Fruit fly (Drosophila melanogaster) whole organism, embryonic: ENCODE results near the gene CG4020.

Experiments used
- BEAF-32 ChIP-seq: fragments of 200-800 bp; sonication (Bioruptor generic); optimal IDR thresholded peaks from 3 replicates; lab custom pipeline; 2017; ENCODE audit warnings: missing biosample characterization, missing genetic modification characterization, mild to moderate bottlenecking, moderate library complexity, missing genetic modification reagents
- Bgb ChIP-seq: fragments of 200-800 bp; sonication (Bioruptor generic); IDR thresholded peaks from 2 replicates; pipeline ENCODE4 v1.3.6; 2022; ENCODE audit warnings: missing biosample characterization, missing genetic modification characterization; ENCODE audit not compliant: partially characterized antibody
- CG10267 ChIP-seq: fragments of 200-800 bp; sonication (Bioruptor generic); optimal IDR thresholded peaks from 2 replicates; lab custom pipeline; 2018; ENCODE audit warnings: missing biosample characterization, mild to moderate bottlenecking, missing genetic modification characterization, moderate library complexity
- CG12299 ChIP-seq: fragments of 200-800 bp; sonication (Bioruptor generic); optimal IDR thresholded peaks from 2 replicates; lab custom pipeline; 2018; ENCODE audit warnings: missing biosample characterization, mild to moderate bottlenecking, missing genetic modification characterization
- CG12659 ChIP-seq: fragments of 200-800 bp; sonication (Bioruptor generic); optimal IDR thresholded peaks from 3 replicates; lab custom pipeline; 2017; ENCODE audit warnings: mild to moderate bottlenecking, missing biosample characterization, missing genetic modification reagents, missing genetic modification characterization
- CG12942 ChIP-seq: fragments of 200-800 bp; sonication (Bioruptor generic); optimal IDR thresholded peaks from 3 replicates; lab custom pipeline; 2016; ENCODE audit warnings: missing biosample characterization, missing genetic modification characterization
- CG13424 ChIP-seq: fragments of 200-800 bp; sonication (Bioruptor generic); optimal IDR thresholded peaks from 2 replicates; lab custom pipeline; 2019; ENCODE audit warnings: missing biosample characterization, mild to moderate bottlenecking, missing genetic modification characterization, moderate library complexity
- CG14860 ChIP-seq: fragments of 200-800 bp; sonication (Bioruptor generic); IDR thresholded peaks from 3 replicates; pipeline ENCODE4 v1.3.6; 2022; ENCODE audit warnings: missing biosample characterization, missing genetic modification characterization; ENCODE audit not compliant: partially characterized antibody
- CG15696 ChIP-seq: fragments of 200-800 bp; sonication (Bioruptor generic); optimal IDR thresholded peaks from 2 replicates; lab custom pipeline; 2019; ENCODE audit warnings: missing biosample characterization, mild to moderate bottlenecking, missing genetic modification characterization, moderate library complexity
- CG17829 ChIP-seq: fragments of 200-800 bp; optimal IDR thresholded peaks from 2 replicates; lab custom pipeline; 2019; ENCODE audit warnings: missing biosample characterization, mild to moderate bottlenecking, missing genetic modification characterization, moderate library complexity
- CG18262 ChIP-seq: fragments of 200-800 bp; optimal IDR thresholded peaks from 3 replicates; lab custom pipeline; 2019; ENCODE audit warnings: missing biosample characterization, mild to moderate bottlenecking, missing genetic modification characterization, moderate library complexity
- CG2120 ChIP-seq: fragments of 200-800 bp; sonication (Bioruptor generic); optimal IDR thresholded peaks from 3 replicates; lab custom pipeline; 2016; ENCODE audit warnings: missing biosample characterization, missing genetic modification characterization
- CG2712 ChIP-seq: fragments of 200-800 bp; optimal IDR thresholded peaks from 3 replicates; lab custom pipeline; 2019; ENCODE audit warnings: missing biosample characterization, mild to moderate bottlenecking, missing genetic modification characterization, moderate library complexity
- CG2889 ChIP-seq: fragments of 200-800 bp; sonication (Bioruptor generic); IDR thresholded peaks from 3 replicates; pipeline ENCODE4 v1.3.6; 2022; ENCODE audit warnings: missing biosample characterization, missing genetic modification characterization
- CG3065 ChIP-seq: fragments of 200-800 bp; sonication (Bioruptor generic); optimal IDR thresholded peaks from 2 replicates; lab custom pipeline; 2016; ENCODE audit warnings: missing biosample characterization, missing genetic modification characterization
- CG4360 ChIP-seq: fragments of 200-800 bp; sonication (Bioruptor generic); IDR thresholded peaks from 2 replicates; pipeline ENCODE4 v1.3.6; 2022; ENCODE audit warnings: missing biosample characterization, missing genetic modification characterization
- CG6791 ChIP-seq: fragments of 200-800 bp; sonication (Bioruptor generic); IDR thresholded peaks from 3 replicates; pipeline ENCODE4 v1.3.6; 2022; ENCODE audit warnings: missing biosample characterization, missing genetic modification characterization; ENCODE audit not compliant: partially characterized antibody
- CG7963 ChIP-seq: fragments of 200-800 bp; sonication (Bioruptor generic); IDR thresholded peaks from 3 replicates; pipeline ENCODE4 v1.3.6; 2022; ENCODE audit warnings: missing biosample characterization, missing genetic modification characterization; ENCODE audit not compliant: partially characterized antibody
- CG7987 ChIP-seq: fragments of 200-800 bp; sonication (Bioruptor generic); optimal IDR thresholded peaks from 2 replicates; lab custom pipeline; 2018; ENCODE audit warnings: missing biosample characterization, mild to moderate bottlenecking, missing genetic modification characterization, moderate library complexity
- CG9437 ChIP-seq: fragments of 200-800 bp; sonication (Bioruptor generic); optimal IDR thresholded peaks from 2 replicates; lab custom pipeline; 2018; ENCODE audit warnings: missing biosample characterization, mild to moderate bottlenecking, missing genetic modification characterization
- Dbx ChIP-seq: fragments of 200-800 bp; sonication (Bioruptor generic); IDR thresholded peaks from 3 replicates; pipeline ENCODE4 v1.3.6; 2022; ENCODE audit warnings: missing biosample characterization, missing genetic modification characterization
- Dp ChIP-seq: fragments of 200-800 bp; sonication (Bioruptor generic); optimal IDR thresholded peaks from 2 replicates; lab custom pipeline; 2018; ENCODE audit warnings: missing biosample characterization, mild to moderate bottlenecking, missing genetic modification characterization, moderate library complexity
- Dref ChIP-seq: fragments of 200-800 bp; sonication (Bioruptor generic); IDR thresholded peaks from 2 replicates; pipeline ENCODE4 v1.3.6; 2022; ENCODE audit warnings: missing biosample characterization, missing genetic modification characterization
- E2f2 ChIP-seq: fragments of 200-800 bp; sonication (Bioruptor generic); IDR thresholded peaks from 2 replicates; pipeline ENCODE4 v1.3.6; 2022; ENCODE audit warnings: missing biosample characterization, missing genetic modification characterization
- Gug ChIP-seq: fragments of 200-800 bp; sonication (Bioruptor generic); IDR thresholded peaks from 4 replicates; pipeline ENCODE4 v1.3.6; 2022; ENCODE audit warnings: missing biosample characterization, missing genetic modification characterization
- HLH4C ChIP-seq: fragments of 200-800 bp; sonication (Bioruptor generic); IDR thresholded peaks from 3 replicates; pipeline ENCODE4 v1.3.6; 2022; ENCODE audit warnings: missing biosample characterization, missing genetic modification characterization; ENCODE audit not compliant: partially characterized antibody
- Scr ChIP-seq: fragments of 200-800 bp; sonication (Bioruptor generic); IDR thresholded peaks from 2 replicates; pipeline ENCODE4 v1.3.6; 2022; ENCODE audit warnings: missing biosample characterization, missing genetic modification characterization; ENCODE audit not compliant: partially characterized antibody
- Sry-δ ChIP-seq: fragments of 200-800 bp; sonication (Bioruptor generic); optimal IDR thresholded peaks from 2 replicates; lab custom pipeline; 2016; ENCODE audit warnings: missing biosample characterization, missing genetic modification characterization
- Xrp1 ChIP-seq: fragments of 200-800 bp; sonication (Bioruptor generic); IDR thresholded peaks from 2 replicates; pipeline ENCODE4 v1.3.6; 2022; ENCODE audit warnings: missing biosample characterization, missing genetic modification characterization
- YL-1 ChIP-seq: fragments of 200-800 bp; sonication (Bioruptor generic); optimal IDR thresholded peaks from 3 replicates; lab custom pipeline; 2017; ENCODE audit warnings: missing biosample characterization, mild to moderate bottlenecking, missing genetic modification characterization
- amos ChIP-seq: fragments of 200-800 bp; sonication (Bioruptor generic); IDR thresholded peaks from 2 replicates; pipeline ENCODE4 v1.3.6; 2022; ENCODE audit warnings: missing biosample characterization, missing genetic modification characterization; ENCODE audit not compliant: partially characterized antibody
- bbx ChIP-seq: fragments of 200-800 bp; sonication (Bioruptor generic); IDR thresholded peaks from 2 replicates; pipeline ENCODE4 v1.3.6; 2022; ENCODE audit warnings: missing biosample characterization, missing genetic modification characterization; ENCODE audit not compliant: partially characterized antibody
- chinmo ChIP-seq: fragments of 200-800 bp; sonication (Bioruptor generic); IDR thresholded peaks from 4 replicates; pipeline ENCODE4 v1.3.6; 2022; ENCODE audit warnings: missing biosample characterization, missing genetic modification characterization; ENCODE audit not compliant: partially characterized antibody
- grau ChIP-seq: fragments of 200-800 bp; optimal IDR thresholded peaks from 3 replicates; lab custom pipeline; 2019; ENCODE audit warnings: missing biosample characterization, mild to moderate bottlenecking, missing genetic modification characterization, moderate library complexity
- hb ChIP-seq: fragments of 200-800 bp; sonication (Bioruptor generic); IDR thresholded peaks from 3 replicates; pipeline ENCODE4 v1.3.6; 2022; ENCODE audit warnings: missing biosample characterization, missing genetic modification characterization; ENCODE audit not compliant: partially characterized antibody
- hkb ChIP-seq, 2 experiments: fragments of 200-800 bp in 1 of 2; fragments of >200 bp in 1 of 2; sonication (Bioruptor generic) in 1 of 2; IDR thresholded peaks in 1 of 2; optimal IDR thresholded peaks in 1 of 2; 2 replicates each; pipeline versions ENCODE4 v1.3.6 to Lab custom; 2017 to 2022; ENCODE audit warnings: missing biosample characterization in 1 of 2, missing genetic modification characterization in 1 of 2
- ind ChIP-seq: fragments of 200-800 bp; sonication (Bioruptor generic); optimal IDR thresholded peaks from 3 replicates; lab custom pipeline; 2016; ENCODE audit warnings: missing biosample characterization, missing genetic modification characterization
- inv ChIP-seq: fragments of 200-800 bp; sonication (Bioruptor generic); IDR thresholded peaks from 2 replicates; pipeline ENCODE4 v1.3.6; 2022; ENCODE audit warnings: missing biosample characterization, missing genetic modification characterization; ENCODE audit not compliant: partially characterized antibody
- knrl ChIP-seq: fragments of 200-800 bp; sonication (Bioruptor generic); IDR thresholded peaks from 3 replicates; pipeline ENCODE4 v1.3.6; 2022; ENCODE audit warnings: missing biosample characterization, missing genetic modification characterization; ENCODE audit not compliant: partially characterized antibody
- nerfin-2 ChIP-seq: fragments of 200-800 bp; sonication (Bioruptor generic); IDR thresholded peaks from 2 replicates; pipeline ENCODE4 v1.3.6; 2022; ENCODE audit warnings: missing biosample characterization, missing genetic modification characterization; ENCODE audit not compliant: partially characterized antibody
- phol ChIP-seq: fragments of 200-800 bp; sonication (Bioruptor generic); optimal IDR thresholded peaks from 3 replicates; lab custom pipeline; 2018; ENCODE audit warnings: missing biosample characterization, mild to moderate bottlenecking, missing genetic modification characterization, moderate library complexity
- prd ChIP-seq, 3 experiments: fragments of >200 bp in 2 of 3; fragments of 200-800 bp in 1 of 3; sonication (Bioruptor generic) in 1 of 3; optimal IDR thresholded peaks in 2 of 3; IDR thresholded peaks in 1 of 3; 2 replicates in 2 of 3; 3 replicates in 1 of 3; pipeline versions ENCODE4 v1.3.6 to Lab custom; 2017 to 2022; ENCODE audit warnings: missing biosample characterization in 1 of 3, missing genetic modification characterization in 1 of 3
- pzg ChIP-seq: fragments of 200-800 bp; sonication (Bioruptor generic); optimal IDR thresholded peaks from 3 replicates; lab custom pipeline; 2018; ENCODE audit warnings: missing biosample characterization, mild to moderate bottlenecking, missing genetic modification characterization, moderate library complexity
- slbo ChIP-seq: fragments of 200-800 bp; sonication (Bioruptor generic); IDR thresholded peaks from 2 replicates; pipeline ENCODE4 v1.3.6; 2022; ENCODE audit warnings: missing biosample characterization, missing genetic modification characterization
- sna ChIP-seq: fragments of 200-800 bp; sonication (Bioruptor generic); IDR thresholded peaks from 2 replicates; pipeline ENCODE4 v1.3.6; 2022; ENCODE audit warnings: missing biosample characterization, missing genetic modification characterization; ENCODE audit not compliant: partially characterized antibody
- trem ChIP-seq: fragments of 200-800 bp; optimal IDR thresholded peaks from 3 replicates; lab custom pipeline; 2019; ENCODE audit warnings: missing biosample characterization, mild to moderate bottlenecking, missing genetic modification characterization, moderate library complexity
- vvl ChIP-seq: fragments of 200-800 bp; sonication (Bioruptor generic); IDR thresholded peaks from 2 replicates; pipeline ENCODE4 v1.3.6; 2022; ENCODE audit warnings: missing biosample characterization, missing genetic modification characterization

The CG4020 gene

DNA sequence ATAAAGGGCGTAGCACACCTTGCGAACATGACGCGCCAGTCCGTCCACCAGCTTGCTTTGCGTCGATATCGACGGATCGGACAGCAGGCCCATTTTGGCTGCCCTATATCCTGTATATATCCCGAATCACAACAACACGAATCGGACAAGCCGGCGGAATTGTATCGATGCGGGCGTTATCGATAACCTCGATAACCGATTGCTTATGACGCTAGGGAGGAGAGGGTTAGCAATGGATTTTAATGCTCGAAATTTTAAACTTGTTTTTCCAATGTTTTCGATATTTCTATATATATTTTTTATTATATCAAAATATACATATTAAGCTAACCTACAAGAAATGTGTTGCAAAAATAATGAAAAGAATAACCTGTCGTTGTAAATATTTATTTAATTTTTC, 32.4 kb upstream of the CG4020 start, which contains the start of gene GAA1 (continued):
- TF ChIP-seq CG17829 (tag; lab: Kevin White, UChicago) (peak; percentile 17), CG12659 (peak; percentile 11), Scr (peak; percentile 85), CG2889 (GFP tag; lab: Robert Waterston, UW) (no peak), CG10267 (tag; lab: Kevin White, UChicago) (peak; percentile 27), CG7987 (GFP tag; lab: Kevin White, UChicago) (no peak), BEAF-32 (peak; percentile 58), trem (tag; lab: Kevin White, UChicago) (peak; percentile 21), CG2120 (peak; percentile 26), CG7963 (GFP tag; lab: Robert Waterston, UW) (peak; percentile 94), CG12299 (no peak), vvl (GFP tag; lab: Robert Waterston, UW) (peak; percentile 29; the same call in 1 of the 2 replicates), chinmo (peak; percentile 79; the same call in 2 of the 4 replicates), amos (GFP tag; lab: Robert Waterston, UW) (peak; percentile 79), Bgb (GFP tag; lab: Robert Waterston, UW) (peak; percentile 86), pzg (GFP tag; lab: Kevin White, UChicago) (peak; percentile 31), CG9437 (peak; percentile 0), YL-1 (GFP tag; lab: Kevin White, UChicago) (peak; percentile 51), CG14860 (GFP tag; lab: Robert Waterston, UW) (peak; percentile 92), CG6791 (GFP tag; lab: Robert Waterston, UW) (peak; percentile 95), CG18262 (tag; lab: Kevin White, UChicago) (peak; percentile 23), Xrp1 (GFP tag; lab: Robert Waterston, UW) (peak; percentile 42; the same call in 1 of the 2 replicates), CG3065 (GFP tag; lab: Kevin White, UChicago) (no peak), Dp (GFP tag; lab: Kevin White, UChicago) (peak; percentile 63), Dbx (no peak), CG15696 (peak; percentile 2), CG13424 (tag; lab: Kevin White, UChicago) (peak; percentile 12), hkb (optimal IDR thresholded peaks at IDR 0.05; lab: Kevin White, UChicago) (no peak), hkb (GFP tag; IDR thresholded peaks at IDR 0.05; lab: Robert Waterston, UW) (peak; percentile 49; the same call in 1 of the 2 replicates), inv (GFP tag; lab: Robert Waterston, UW) (peak; percentile 64), sna (GFP tag; lab: Robert Waterston, UW) (peak; percentile 88), slbo (GFP tag; lab: Robert Waterston, UW) (peak; percentile 43; the same call in 1 of the 2 replicates), Sry-δ (GFP tag; lab: Kevin White, UChicago) (peak; percentile 69), phol (tag; lab: Kevin White, UChicago) (peak; percentile 25), CG4360 (GFP tag; lab: Robert Waterston, UW) (peak; percentile 64; the same call in 1 of the 2 replicates), CG12942 (GFP tag; lab: Kevin White, UChicago) (no peak), CG2712 (tag; lab: Kevin White, UChicago) (peak; percentile 29), E2f2 (GFP tag; lab: Robert Waterston, UW) (peak; percentile 68), ind (peak; percentile 3), prd (optimal IDR thresholded peaks at IDR 0.05; lab: Kevin White, UChicago) (no peak), prd (GFP tag; IDR thresholded peaks at IDR 0.05; lab: Robert Waterston, UW) (0 out of 3 replicates have a peak, but pooled peaks have one; percentile 14), knrl (GFP tag; lab: Robert Waterston, UW) (peak; percentile 56; the same call in 2 of the 3 replicates), HLH4C (GFP tag; lab: Robert Waterston, UW) (peak; percentile 98), hb (GFP tag; lab: Robert Waterston, UW) (peak; percentile 92), grau (tag; lab: Kevin White, UChicago) (peak; percentile 26), Dref (GFP tag; lab: Robert Waterston, UW) (peak; percentile 82), Gug (GFP tag; lab: Robert Waterston, UW) (peak; percentile 20; the same call in 1 of the 4 replicates), bbx (peak; percentile 93), nerfin-2 (GFP tag; lab: Robert Waterston, UW) (peak; percentile 94)
